Worm (Caenorhabditis elegans): ENCODE results near the gene pst-1.
A peak's percentile ranks its signal among the peaks of the same experiment; 100 is the strongest.

Gene pst-1

ce11 chrV:6000368-6000802 is 57.1 kb downstream of the pst-1 start (continued):
- TF ChIP-seq mel-28 (tag; optimal IDR thresholded peaks at IDR 0.05; ENCODE audit: borderline replicate concordance) (no peak), rec-8 (tag; optimal IDR thresholded peaks at IDR 0.05) (no peak), lsl-1 (GFP tag; optimal IDR thresholded peaks at IDR 0.05) (no peak), hmg-1.2 (GFP tag; IDR thresholded peaks at IDR 0.05) (peak; percentile 95), efl-1 (GFP tag; optimal IDR thresholded peaks at IDR 0.05) (no peak), repo-1 (tag; optimal IDR thresholded peaks at IDR 0.05) (peak; percentile 77), C17E4.6 (GFP tag; IDR thresholded peaks at IDR 0.05) (no peak), mes-4 (tag; optimal IDR thresholded peaks at IDR 0.05) (no peak), nhr-179 (tag; optimal IDR thresholded peaks at IDR 0.05) (no peak), zfh-2 (GFP tag; conservative IDR thresholded peaks at IDR 0.05) (peak; percentile 90), snpc-1.1 (tag; optimal IDR thresholded peaks at IDR 0.05; ENCODE audit: insufficient read depth) (no peak), him-1 (tag; optimal IDR thresholded peaks at IDR 0.05) (no peak), T26A5.8 (tag; optimal IDR thresholded peaks at IDR 0.05) (no peak), K12H6.12 (tag; optimal IDR thresholded peaks at IDR 0.05) (peak; percentile 87), snpc-1.3 (tag; optimal IDR thresholded peaks at IDR 0.05; ENCODE audit: insufficient read depth) (no peak), attf-5 (GFP tag; optimal IDR thresholded peaks at IDR 0.05) (peak; percentile 93), die-1 (tag; optimal IDR thresholded peaks at IDR 0.05) (peak; percentile 62), snpc-3.4 (tag; optimal IDR thresholded peaks at IDR 0.05) (no peak), Y56A3A.18 (GFP tag; IDR thresholded peaks at IDR 0.05) (peak; percentile 89; the same call in 1 of the 2 replicates), chd-7 (tag; optimal IDR thresholded peaks at IDR 0.05) (peak; percentile 96), ztf-18 (tag; optimal IDR thresholded peaks at IDR 0.05) (peak; percentile 64), pha-4 (tag; optimal IDR thresholded peaks at IDR 0.05) (peak; percentile 27), ceh-58 (GFP tag; IDR thresholded peaks at IDR 0.05) (no peak), ceh-79 (tag; optimal IDR thresholded peaks at IDR 0.05) (no peak), ceh-91 (GFP tag; IDR thresholded peaks at IDR 0.05) (no peak), bed-1 (GFP tag; IDR thresholded peaks at IDR 0.05) (no peak), hlh-26 (GFP tag; conservative IDR thresholded peaks at IDR 0.05) (no peak), nhr-120 (GFP tag; IDR thresholded peaks at IDR 0.05) (no peak), hlh-12 (tag; optimal IDR thresholded peaks at IDR 0.05) (no peak), ztf-25 (GFP tag; IDR thresholded peaks at IDR 0.05) (no peak), akir-1 (GFP tag; optimal IDR thresholded peaks at IDR 0.05) (peak; percentile 13), F39B2.1 (GFP tag; IDR thresholded peaks at IDR 0.05) (no peak), nfya-2 (GFP tag; IDR thresholded peaks at IDR 0.05) (no peak), dox-1 (GFP tag; IDR thresholded peaks at IDR 0.05) (peak; percentile 91), ets-4 (GFP tag; optimal IDR thresholded peaks at IDR 0.05) (peak; percentile 91), ztf-28 (GFP tag; IDR thresholded peaks at IDR 0.05) (no peak), hmg-20 (GFP tag; IDR thresholded peaks at IDR 0.05) (0 out of 2 replicates have a peak, but pooled peaks have one; percentile 13), ztf-26 (tag; optimal IDR thresholded peaks at IDR 0.05) (peak; percentile 92), hrde-1 (tag; optimal IDR thresholded peaks at IDR 0.05; ENCODE audit: borderline replicate concordance) (no peak), nfyb-1 (GFP tag; IDR thresholded peaks at IDR 0.05) (peak; percentile 91), F57C9.4 (tag; optimal IDR thresholded peaks at IDR 0.05) (no peak), cebp-2 (GFP tag; IDR thresholded peaks at IDR 0.05) (0 out of 2 replicates have a peak, but pooled peaks have one; percentile 73), bed-2 (GFP tag; IDR thresholded peaks at IDR 0.05) (no peak), K11D2.4 (GFP tag; IDR thresholded peaks at IDR 0.05) (peak; percentile 90), ceh-40 (GFP tag; IDR thresholded peaks at IDR 0.05) (no peak), madf-10 (tag; optimal IDR thresholded peaks at IDR 0.05) (peak; percentile 93), aptf-3 (GFP tag; IDR thresholded peaks at IDR 0.05) (no peak), F52B5.7 (tag; optimal IDR thresholded peaks at IDR 0.05) (no peak), B0035.1 (tag; optimal IDR thresholded peaks at IDR 0.05) (peak; percentile 13)

All from whole organism, young adult.